Fruit fly (Drosophila melanogaster): ENCODE results near the gene cher.

- no peak for TF ChIP-seq CG8478 (optimal IDR thresholded peaks at IDR 0.05)
- TF ChIP-seq CTCF (optimal IDR thresholded peaks at IDR 0.05), result no peak
These were observed 65.9 kb downstream of the cher start for dm6 chr3R:17059100-17059810.

Measured in S2 (cell line).